Worm (Caenorhabditis elegans) whole organism, L4 larva: Measurements from ENCODE around the gene nra-4.

Experiments
- ces-1 ChIP-seq: fragments of 150-350 bp; sonication (generic microtip); optimal IDR thresholded peaks from 4 replicates; lab custom pipeline; 2014; ENCODE audit warnings: missing biosample characterization, missing genetic modification reagents, missing genetic modification characterization
- daf-12 ChIP-seq: fragments of 150-350 bp; optimal IDR thresholded peaks from 2 replicates; lab custom pipeline; 2014; ENCODE audit warnings: missing biosample characterization, missing genetic modification reagents, missing genetic modification characterization
- egl-27 ChIP-seq: sonication (generic microtip); optimal IDR thresholded peaks from 3 replicates; lab custom pipeline; 2017; ENCODE audit warnings: missing biosample characterization, missing genetic modification reagents, missing genetic modification characterization
- fos-1 ChIP-seq: fragments of 150-350 bp; optimal IDR thresholded peaks from 2 replicates; lab custom pipeline; 2014; ENCODE audit warnings: missing biosample characterization, missing genetic modification characterization
- lir-3 ChIP-seq: sonication (generic microtip); optimal IDR thresholded peaks from 2 replicates; lab custom pipeline; 2016; ENCODE audit warnings: mild to moderate bottlenecking, missing genetic modification characterization, missing compliant biosample characterization
- lsy-2 ChIP-seq, 2 experiments: fragments of 150-350 bp in 1 of 2; sonication (generic microtip) in 1 of 2; optimal IDR thresholded peaks; 2 replicates each; lab custom pipeline; 2014 to 2017; ENCODE audit warnings: missing biosample characterization in 2 of 2, missing genetic modification characterization in 2 of 2
- nhr-41 ChIP-seq: fragments of 200-800 bp; sonication (Bioruptor generic); IDR thresholded peaks from 2 replicates; pipeline ENCODE4 v1.3.6; 2022; ENCODE audit warnings: missing genetic modification reagents, missing genetic modification characterization, missing compliant biosample characterization
- sdz-12 ChIP-seq: fragments of 200-800 bp; sonication (Bioruptor generic); optimal IDR thresholded peaks from 2 replicates; lab custom pipeline; 2018; ENCODE audit warnings: mild to moderate bottlenecking, missing genetic modification characterization, missing compliant biosample characterization
- tag-97 ChIP-seq: fragments of 200-800 bp; sonication (Bioruptor generic); IDR thresholded peaks from 2 replicates; pipeline ENCODE4 v1.3.6; 2022; ENCODE audit warnings: missing genetic modification characterization, missing compliant biosample characterization
- tra-1 ChIP-seq: fragments of 200-800 bp; sonication (Bioruptor generic); IDR thresholded peaks from 2 replicates; pipeline ENCODE4 v1.3.6; 2022; ENCODE audit warnings: missing genetic modification reagents, missing genetic modification characterization, missing compliant biosample characterization
- unc-62 ChIP-seq, 3 experiments: fragments of 150-350 bp in 1 of 3; sonication (generic microtip); optimal IDR thresholded peaks in 2 of 3; peaks in 1 of 3; 1 replicate in 1 of 3; 2 replicates in 2 of 3; lab custom pipeline; 2014 to 2017; ENCODE audit warnings: missing biosample characterization in 3 of 3, missing genetic modification characterization in 3 of 3, missing genetic modification reagents in 3 of 3, missing genotype in 1 of 3
- vab-7 ChIP-seq: fragments of 200-800 bp; sonication (Bioruptor generic); IDR thresholded peaks from 2 replicates; pipeline ENCODE4 v1.3.6; 2022; ENCODE audit warnings: missing genetic modification reagents, missing genetic modification characterization, missing compliant biosample characterization
- zag-1 ChIP-seq: fragments of 150-350 bp; optimal IDR thresholded peaks from 2 replicates; lab custom pipeline; 2014; ENCODE audit warnings: missing biosample characterization, missing genetic modification characterization
- ztf-11 ChIP-seq: fragments of 150-350 bp; optimal IDR thresholded peaks from 2 replicates; lab custom pipeline; 2014; ENCODE audit warnings: missing biosample characterization, missing genetic modification characterization

DNA sequence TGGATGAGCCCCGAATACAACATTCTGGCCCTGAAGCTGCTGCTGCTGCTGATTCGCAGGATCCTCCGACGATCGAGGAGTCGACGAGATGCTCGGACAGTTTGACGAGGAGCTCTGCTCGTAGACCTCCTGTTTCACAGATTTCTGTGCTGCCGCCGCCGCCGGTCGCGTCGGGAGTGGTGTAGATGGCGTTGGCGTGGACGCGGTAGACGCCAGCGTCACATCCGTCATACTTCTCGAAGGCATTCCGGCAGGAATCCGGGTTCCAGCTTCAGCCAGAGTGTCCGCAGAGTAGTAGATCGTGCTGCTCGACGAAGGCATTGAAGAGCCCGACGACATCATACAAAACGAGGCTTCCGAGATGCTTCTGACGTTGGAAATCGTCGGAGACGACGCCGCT lies 47.2 kb downstream of the nra-4 start:
- TF ChIP-seq lir-3 (tag; lab: Kevin White, UChicago) (no peak), tag-97 (GFP tag; lab: Robert Waterston, UW) (no peak), vab-7 (GFP tag; lab: Robert Waterston, UW) (no peak), ces-1 (GFP tag; lab: Kevin White, UChicago) (no peak), nhr-41 (GFP tag; lab: Robert Waterston, UW) (no peak), fos-1 (tag; lab: Kevin White, UChicago) (no peak), daf-12 (tag; lab: Kevin White, UChicago) (no peak), ztf-11 (no peak), sdz-12 (GFP tag; lab: Kevin White, UChicago) (no peak), unc-62 (GFP tag; optimal IDR thresholded peaks at IDR 0.05 in 1 of 2; lab: Kevin White, UChicago) (no peak), unc-62 (tag; optimal IDR thresholded peaks at IDR 0.05; lab: Kevin White, UChicago) (no peak), tra-1 (GFP tag; lab: Robert Waterston, UW) (no peak), zag-1 (no peak), lsy-2 (tag; optimal IDR thresholded peaks at IDR 0.05; lab: Kevin White, UChicago) (no peak), egl-27 (tag; lab: Kevin White, UChicago) (no peak)
